Worm (Caenorhabditis elegans) whole organism, L2 larva: Measurements from ENCODE around the gene C50F4.12.

ENCODE experiments used
- C34F6.9 ChIP-seq: fragments of 150-350 bp; optimal IDR thresholded peaks from 2 replicates; lab custom pipeline; 2014; ENCODE audit warnings: missing biosample characterization, missing genetic modification characterization
- crh-2 ChIP-seq: sonication (generic microtip); optimal IDR thresholded peaks from 2 replicates; lab custom pipeline; 2017; ENCODE audit warnings: missing biosample characterization, missing genetic modification characterization
- fos-1 ChIP-seq: fragments of 150-350 bp; optimal IDR thresholded peaks from 2 replicates; lab custom pipeline; 2014; ENCODE audit warnings: missing biosample characterization, missing genetic modification characterization
- lin-39 ChIP-seq: fragments of 150-350 bp; optimal IDR thresholded peaks from 2 replicates; lab custom pipeline; 2014; ENCODE audit warnings: missing biosample characterization, missing genetic modification reagents, missing genetic modification characterization
- peb-1 ChIP-seq: fragments of 150-350 bp; optimal IDR thresholded peaks from 2 replicates; lab custom pipeline; 2014; ENCODE audit warnings: missing biosample characterization, missing genetic modification characterization
- sma-9 ChIP-seq, 2 experiments: fragments of 150-350 bp in 1 of 2; sonication (generic microtip) in 1 of 2; optimal IDR thresholded peaks; 2 replicates each; lab custom pipeline; 2014 to 2016; ENCODE audit warnings: missing genetic modification characterization in 2 of 2, mild to moderate bottlenecking in 1 of 2, missing biosample characterization in 1 of 2, missing compliant biosample characterization in 1 of 2, missing genetic modification reagents in 1 of 2, moderate library complexity in 1 of 2
- zag-1 ChIP-seq: fragments of 150-350 bp; optimal IDR thresholded peaks from 2 replicates; lab custom pipeline; 2014; ENCODE audit warnings: missing biosample characterization, missing genetic modification characterization

Gene C50F4.12

ce11 chrV:9491440-9492160 lies 47.9 kb downstream of the C50F4.12 start, which contains the start of gene K06A4.7:
K06A4.7 (minus strand) TSS chrV:9491490.
- TF ChIP-seq sma-9 (GFP tag; optimal IDR thresholded peaks at IDR 0.05; lab: Kevin White, UChicago) (peak; percentile 46), sma-9 (tag; optimal IDR thresholded peaks at IDR 0.05; lab: Kevin White, UChicago) (no peak), fos-1 (peak; percentile 35), lin-39 (tag; lab: Kevin White, UChicago) (no peak), crh-2 (peak; percentile 45), C34F6.9 (tag; lab: Kevin White, UChicago) (no peak), peb-1 (no peak)

- peak; percentile 28 for TF ChIP-seq fos-1
- TF ChIP-seq zag-1 (tag; lab: Kevin White, UChicago) = no peak
Observed at ce11 chrV:9489411-9489810, 50.1 kb downstream of the C50F4.12 start, which contains the start of gene K06A4.10. K06A4.10 (minus strand) TSS chrV:9489800.
